Worm (Caenorhabditis elegans): ENCODE measurements around the gene srw-4.

ce11 chrV:2869503-2869902 is 19.1 kb downstream of the srw-4 start, which contains the start of gene srh-241:
- TF ChIP-seq sox-4 (tag; optimal IDR thresholded peaks at IDR 0.05), result no peak
- TF ChIP-seq fkh-6 (tag; optimal IDR thresholded peaks at IDR 0.05), result no peak
- no peak for TF ChIP-seq ama-1 (optimal IDR thresholded peaks at IDR 0.05)
- no peak for TF ChIP-seq ahr-1 (tag; optimal IDR thresholded peaks at IDR 0.05)
- TF ChIP-seq pha-4 (tag; optimal IDR thresholded peaks at IDR 0.05), result no peak
- TF ChIP-seq lin-11 (tag; optimal IDR thresholded peaks at IDR 0.05), result no peak
- no peak for TF ChIP-seq fkh-10 (GFP tag; optimal IDR thresholded peaks at IDR 0.05)
- no peak for TF ChIP-seq hlh-13 (GFP tag; optimal IDR thresholded peaks at IDR 0.05)
- no peak for TF ChIP-seq ceh-30 (tag; optimal IDR thresholded peaks at IDR 0.05)
- no peak for TF ChIP-seq elt-2 (tag; optimal IDR thresholded peaks at IDR 0.05)
- TF ChIP-seq T23F11.4 (GFP tag; optimal IDR thresholded peaks at IDR 0.05), result no peak
